Worm (Caenorhabditis elegans) whole organism, young adult: ENCODE results near the gene sri-31.

Experiments used
- B0336.3 ChIP-seq: fragments of 200-800 bp; sonication (Bioruptor generic); IDR thresholded peaks from 2 replicates; pipeline ENCODE4 v1.3.6; 2022; ENCODE audit warnings: missing genetic modification characterization, missing compliant biosample characterization
- F22D6.2 ChIP-seq: sonication (generic microtip); optimal IDR thresholded peaks from 2 replicates; lab custom pipeline; 2016; ENCODE audit warnings: mild to moderate bottlenecking, missing genetic modification characterization, missing compliant biosample characterization
- F52B5.7 ChIP-seq: sonication (generic microtip); optimal IDR thresholded peaks from 2 replicates; lab custom pipeline; 2016; ENCODE audit warnings: mild to moderate bottlenecking, missing genetic modification characterization, missing compliant biosample characterization
- F55B11.4 ChIP-seq: sonication (generic microtip); optimal IDR thresholded peaks from 2 replicates; lab custom pipeline; 2016; ENCODE audit warnings: missing compliant biosample characterization, missing genetic modification characterization, borderline replicate concordance; ENCODE audit not compliant: insufficient read depth
- Y67H2A.10 ChIP-seq: fragments of 200-800 bp; sonication (Bioruptor generic); conservative IDR thresholded peaks from 2 replicates; pipeline ENCODE4 v1.3.6; 2022; ENCODE audit warnings: missing genetic modification reagents, missing genetic modification characterization, missing compliant biosample characterization
- Y79H2A.3 ChIP-seq: fragments of 200-800 bp; sonication (Bioruptor generic); conservative IDR thresholded peaks from 2 replicates; pipeline ENCODE4 v1.3.6; 2022; ENCODE audit warnings: missing genetic modification reagents, missing genetic modification characterization, missing compliant biosample characterization
- ama-1 ChIP-seq, 3 experiments: fragments of 150-350 bp in 1 of 3; sonication (generic microtip) in 2 of 3; optimal IDR thresholded peaks; 2 replicates each; lab custom pipeline; 2014 to 2018; ENCODE audit warnings: missing biosample characterization in 2 of 3, missing genetic modification characterization in 2 of 3, missing genetic modification reagents in 2 of 3
- atf-7 ChIP-seq: sonication (generic microtip); optimal IDR thresholded peaks from 2 replicates; lab custom pipeline; 2017; ENCODE audit warnings: mild to moderate bottlenecking, missing genetic modification characterization, missing compliant biosample characterization
- attf-6 ChIP-seq: fragments of 200-800 bp; sonication (Bioruptor generic); IDR thresholded peaks from 2 replicates; pipeline ENCODE4 v1.3.6; 2022; ENCODE audit warnings: missing genetic modification reagents, missing genetic modification characterization, missing compliant biosample characterization
- ccch-3 ChIP-seq: fragments of 200-800 bp; sonication (Bioruptor generic); optimal IDR thresholded peaks from 2 replicates; lab custom pipeline; 2018; ENCODE audit warnings: mild to moderate bottlenecking, missing genetic modification characterization, missing compliant biosample characterization
- cebp-2 ChIP-seq: fragments of 200-800 bp; sonication (Bioruptor generic); IDR thresholded peaks from 2 replicates; pipeline ENCODE4 v1.3.6; 2022; ENCODE audit warnings: missing genetic modification characterization, missing compliant biosample characterization
- ceh-91 ChIP-seq: fragments of 200-800 bp; sonication (Bioruptor generic); IDR thresholded peaks from 2 replicates; pipeline ENCODE4 v1.3.6; 2022; ENCODE audit warnings: missing genetic modification reagents, missing genetic modification characterization, missing compliant biosample characterization
- chd-7 ChIP-seq: sonication (generic microtip); optimal IDR thresholded peaks from 2 replicates; lab custom pipeline; 2016; ENCODE audit warnings: mild to moderate bottlenecking, missing genetic modification characterization, moderate library complexity, missing compliant biosample characterization
- dox-1 ChIP-seq: fragments of 200-800 bp; sonication (Bioruptor generic); IDR thresholded peaks from 2 replicates; pipeline ENCODE4 v1.3.6; 2022; ENCODE audit warnings: missing genetic modification reagents, missing genetic modification characterization, missing compliant biosample characterization
- efl-1 ChIP-seq: fragments of 150-350 bp; optimal IDR thresholded peaks from 2 replicates; lab custom pipeline; 2014; ENCODE audit warnings: missing biosample characterization, missing genetic modification reagents, missing genetic modification characterization
- ekl-4 ChIP-seq: fragments of 200-800 bp; sonication (Bioruptor generic); IDR thresholded peaks from 2 replicates; pipeline ENCODE4 v1.3.6; 2022; ENCODE audit warnings: missing genetic modification reagents, missing genetic modification characterization, missing compliant biosample characterization
- him-1 ChIP-seq: sonication (generic microtip); optimal IDR thresholded peaks from 2 replicates; lab custom pipeline; 2016; ENCODE audit warnings: missing genotype, missing genetic modification reagents, missing genetic modification characterization, missing compliant biosample characterization
- hlh-26 ChIP-seq: fragments of 200-800 bp; sonication (Bioruptor generic); conservative IDR thresholded peaks from 2 replicates; pipeline ENCODE4 v1.3.6; 2022; ENCODE audit warnings: missing genetic modification reagents, missing genetic modification characterization, missing compliant biosample characterization
- hrde-1 ChIP-seq: sonication (generic microtip); optimal IDR thresholded peaks from 2 replicates; lab custom pipeline; 2016; ENCODE audit warnings: missing genetic modification characterization, mild to moderate bottlenecking, missing compliant biosample characterization, moderate library complexity, missing genotype, missing genetic modification reagents, borderline replicate concordance
- hsf-1 ChIP-seq: fragments of 200-800 bp; sonication (Bioruptor generic); IDR thresholded peaks from 2 replicates; pipeline ENCODE4 v1.3.6; 2022; ENCODE audit warnings: missing genetic modification reagents, missing genetic modification characterization, missing compliant biosample characterization
- lag-1 ChIP-seq: fragments of 200-800 bp; sonication (Bioruptor generic); IDR thresholded peaks from 2 replicates; pipeline ENCODE4 v1.3.6; 2022; ENCODE audit warnings: missing genetic modification reagents, missing genetic modification characterization, missing compliant biosample characterization
- lin-40 ChIP-seq: sonication (generic microtip); optimal IDR thresholded peaks from 2 replicates; lab custom pipeline; 2016; ENCODE audit warnings: missing genetic modification characterization, mild to moderate bottlenecking, missing compliant biosample characterization, missing genotype, missing genetic modification reagents
- lsy-27 ChIP-seq: sonication (generic microtip); optimal IDR thresholded peaks from 2 replicates; lab custom pipeline; 2017; ENCODE audit warnings: missing genetic modification characterization, mild to moderate bottlenecking, missing compliant biosample characterization, antibody characterized with exemption, missing genotype, borderline replicate concordance; ENCODE audit not compliant: insufficient read depth
- mcd-1 ChIP-seq: fragments of 200-800 bp; sonication (Bioruptor generic); IDR thresholded peaks from 2 replicates; pipeline ENCODE4 v1.3.6; 2022; ENCODE audit warnings: missing genetic modification reagents, missing genetic modification characterization, missing compliant biosample characterization
- mel-28 ChIP-seq: sonication (generic microtip); optimal IDR thresholded peaks from 2 replicates; lab custom pipeline; 2016; ENCODE audit warnings: borderline replicate concordance, mild to moderate bottlenecking, missing genetic modification characterization, missing compliant biosample characterization
- nhr-179 ChIP-seq: sonication (generic microtip); optimal IDR thresholded peaks from 2 replicates; lab custom pipeline; 2016; ENCODE audit warnings: mild to moderate bottlenecking, missing genetic modification characterization, missing compliant biosample characterization
- nhr-27 ChIP-seq: fragments of 200-800 bp; sonication (Bioruptor generic); optimal IDR thresholded peaks from 2 replicates; lab custom pipeline; 2018; ENCODE audit warnings: mild to moderate bottlenecking, missing genetic modification characterization, moderate library complexity, missing compliant biosample characterization
- nhr-90 ChIP-seq: sonication (generic microtip); optimal IDR thresholded peaks from 2 replicates; lab custom pipeline; 2016; ENCODE audit warnings: missing genotype, mild to moderate bottlenecking, missing genetic modification characterization, missing compliant biosample characterization
- snpc-1.1 ChIP-seq: sonication (generic microtip); optimal IDR thresholded peaks from 2 replicates; lab custom pipeline; 2017; ENCODE audit warnings: missing genetic modification characterization, mild to moderate bottlenecking, missing compliant biosample characterization, antibody characterized with exemption, moderate library complexity, missing genotype, missing genetic modification reagents; ENCODE audit not compliant: insufficient read depth
- snpc-1.3 ChIP-seq: sonication (generic microtip); optimal IDR thresholded peaks from 2 replicates; lab custom pipeline; 2017; ENCODE audit warnings: missing genetic modification characterization, mild to moderate bottlenecking, missing compliant biosample characterization, antibody characterized with exemption, moderate library complexity, missing genotype, missing genetic modification reagents; ENCODE audit not compliant: insufficient read depth
- sptf-2 ChIP-seq: fragments of 200-800 bp; sonication (Bioruptor generic); optimal IDR thresholded peaks from 2 replicates; lab custom pipeline; 2018; ENCODE audit warnings: mild to moderate bottlenecking, missing genetic modification characterization, missing compliant biosample characterization
- unc-130 ChIP-seq: sonication (generic microtip); optimal IDR thresholded peaks from 2 replicates; lab custom pipeline; 2016; ENCODE audit warnings: missing genetic modification reagents, missing genetic modification characterization, missing compliant biosample characterization
- zfh-2 ChIP-seq: fragments of 200-800 bp; sonication (Bioruptor generic); conservative IDR thresholded peaks from 2 replicates; pipeline ENCODE4 v1.3.6; 2022; ENCODE audit warnings: missing genetic modification reagents, missing genetic modification characterization, missing compliant biosample characterization
- ztf-25 ChIP-seq: fragments of 200-800 bp; sonication (Bioruptor generic); IDR thresholded peaks from 2 replicates; pipeline ENCODE4 v1.3.6; 2022; ENCODE audit warnings: missing genetic modification reagents, missing genetic modification characterization, missing compliant biosample characterization
- ztf-26 ChIP-seq: sonication (generic microtip); optimal IDR thresholded peaks from 2 replicates; lab custom pipeline; 2017; ENCODE audit warnings: missing genetic modification characterization, missing compliant biosample characterization
- ztf-28 ChIP-seq: fragments of 200-800 bp; sonication (Bioruptor generic); IDR thresholded peaks from 2 replicates; pipeline ENCODE4 v1.3.6; 2022; ENCODE audit warnings: missing genetic modification reagents, missing genetic modification characterization, missing compliant biosample characterization

The sri-31 gene

DNA sequence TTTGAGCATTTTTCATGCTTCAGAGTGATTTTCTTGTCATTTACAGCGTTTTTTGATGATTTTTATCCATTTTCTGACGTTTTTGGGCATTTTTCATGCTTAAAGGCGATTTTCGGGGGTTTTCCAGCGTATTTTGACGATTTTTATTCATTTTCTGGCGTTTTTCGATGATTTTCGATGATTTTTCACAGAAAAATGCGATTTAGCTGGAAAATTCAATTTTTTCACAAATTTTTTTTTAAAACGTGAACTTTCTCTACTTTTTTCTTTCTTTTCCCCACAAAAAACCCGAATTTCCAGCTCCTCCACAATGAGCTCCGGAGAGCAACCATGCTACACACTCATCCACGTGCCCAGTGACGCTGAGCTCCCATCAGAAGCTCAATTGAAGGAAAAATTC, 27.7 kb downstream of the sri-31 start, which contains the start of gene copb-1:
TSS of gene copb-1 (plus strand) at position 301 of the 400 bp plus-strand sequence.
- no peak for TF ChIP-seq mel-28 (tag; lab: Kevin White, UChicago)
- no peak for TF ChIP-seq atf-7 (tag; lab: Kevin White, UChicago)
- TF ChIP-seq ztf-28 (GFP tag; lab: Robert Waterston, UW), result no peak
- no peak for TF ChIP-seq lin-40 (tag; lab: Kevin White, UChicago)
- no peak for TF ChIP-seq lsy-27 (tag; lab: Kevin White, UChicago)
- no peak for TF ChIP-seq chd-7 (tag; lab: Kevin White, UChicago)
- TF ChIP-seq ekl-4 (GFP tag; lab: Robert Waterston, UW), result no peak
- no peak for TF ChIP-seq ceh-91
- no peak for TF ChIP-seq snpc-1.1 (tag; lab: Kevin White, UChicago)
- TF ChIP-seq nhr-90 (tag; lab: Kevin White, UChicago), result no peak
- no peak for TF ChIP-seq ccch-3 (GFP tag; lab: Kevin White, UChicago)
- no peak for TF ChIP-seq ztf-26
- TF ChIP-seq unc-130 (GFP tag; lab: Kevin White, UChicago), result no peak
- TF ChIP-seq F55B11.4, result no peak
- TF ChIP-seq sptf-2 (GFP tag; lab: Kevin White, UChicago), result no peak
- no peak for TF ChIP-seq nhr-27 (tag; lab: Kevin White, UChicago)
- TF ChIP-seq lag-1, result no peak
- TF ChIP-seq F52B5.7 (tag; lab: Kevin White, UChicago), result no peak

DNA sequence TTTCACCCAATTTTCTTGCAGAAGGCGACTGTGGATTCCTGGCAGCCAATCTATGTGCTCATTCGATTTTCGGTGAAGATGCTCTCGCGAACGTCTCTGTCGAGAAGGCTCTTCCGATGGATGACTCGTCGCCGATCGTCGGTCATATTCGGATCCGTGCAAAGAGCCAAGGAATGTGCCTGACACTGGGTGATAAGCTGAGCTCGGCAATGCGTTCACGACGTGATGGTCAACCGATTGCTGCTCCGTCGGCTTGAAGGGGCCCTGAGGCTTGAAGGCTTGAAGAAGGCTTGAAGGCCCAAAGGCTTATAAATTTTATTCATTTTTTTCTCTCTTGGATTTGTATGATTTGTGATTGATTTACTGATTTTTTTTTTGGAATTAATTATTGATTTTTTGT, 36.3 kb downstream of the sri-31 start:
- TF ChIP-seq hrde-1 (tag; lab: Kevin White, UChicago) (no peak), hlh-26 (GFP tag; lab: Robert Waterston, UW) (no peak), hsf-1 (GFP tag; lab: Robert Waterston, UW) (no peak), zfh-2 (GFP tag; lab: Robert Waterston, UW) (peak; percentile 67)

DNA sequence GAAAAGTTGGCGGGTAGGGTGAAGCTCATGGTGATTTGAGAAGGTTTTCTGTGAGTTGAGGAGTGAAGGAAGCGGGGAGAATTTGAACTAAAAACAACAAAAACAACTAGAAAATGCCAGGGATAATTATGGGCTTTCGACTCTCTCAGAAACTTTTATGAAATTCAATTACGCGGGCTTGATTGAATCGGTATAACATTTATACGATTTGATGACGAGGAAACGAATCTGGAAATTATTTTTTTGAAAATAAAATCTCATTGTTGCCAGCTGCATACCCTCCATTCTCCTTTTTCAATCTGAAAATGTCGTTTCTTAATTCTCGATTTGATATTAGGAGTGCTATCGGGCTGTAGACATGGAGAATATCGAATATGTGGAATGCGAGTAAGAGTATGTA, 40.5 kb downstream of the sri-31 start, which contains the start of gene srg-21:
TSS of gene srg-21 (minus strand) at position 101 of the 400 bp plus-strand sequence.
- no peak for TF ChIP-seq efl-1 (GFP tag; lab: Kevin White, UChicago)
- TF ChIP-seq attf-6 (GFP tag; lab: Robert Waterston, UW), result no peak
- TF ChIP-seq ama-1 (optimal IDR thresholded peaks at IDR 0.05; lab: Kevin White, UChicago), result no peak
- TF ChIP-seq ama-1 (GFP tag; optimal IDR thresholded peaks at IDR 0.05; lab: Kevin White, UChicago), result no peak

DNA sequence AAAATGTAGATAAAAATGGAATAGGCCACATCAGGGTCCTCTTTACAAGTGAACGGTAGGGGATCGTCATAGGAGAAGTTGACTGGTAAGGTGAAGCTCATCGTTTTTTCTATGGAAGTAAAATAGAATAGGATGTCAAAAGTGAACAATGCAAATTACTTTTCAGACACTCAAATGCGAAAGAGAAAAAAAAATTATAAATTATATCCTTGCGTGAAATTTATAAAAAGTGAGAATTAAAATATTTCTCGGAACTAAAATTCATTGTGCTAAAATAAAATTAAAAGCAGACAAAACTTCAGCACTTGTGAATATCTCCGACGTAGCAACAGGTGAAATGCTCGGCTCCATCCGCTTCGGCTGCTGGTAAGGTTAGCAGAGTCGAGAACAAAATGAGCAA, 42.5 kb downstream of the sri-31 start, which contains the start of gene srg-22:
TSS of gene srg-22 (minus strand) at position 101 of the 400 bp plus-strand sequence.
- TF ChIP-seq nhr-179 (tag; lab: Kevin White, UChicago) (no peak), ztf-25 (GFP tag; lab: Robert Waterston, UW) (no peak), cebp-2 (GFP tag; lab: Robert Waterston, UW) (no peak), chd-7 (tag; lab: Kevin White, UChicago) (no peak), hrde-1 (tag; lab: Kevin White, UChicago) (no peak), Y79H2A.3 (GFP tag; lab: Robert Waterston, UW) (no peak), B0336.3 (GFP tag; lab: Robert Waterston, UW) (no peak), him-1 (tag; lab: Kevin White, UChicago) (no peak), dox-1 (GFP tag; lab: Robert Waterston, UW) (no peak), F22D6.2 (tag; lab: Kevin White, UChicago) (no peak), snpc-1.3 (tag; lab: Kevin White, UChicago) (no peak), ekl-4 (GFP tag; lab: Robert Waterston, UW) (no peak), mcd-1 (GFP tag; lab: Robert Waterston, UW) (no peak), Y67H2A.10 (GFP tag; lab: Robert Waterston, UW) (no peak)
